Fruit fly (Drosophila melanogaster) whole organism, embryonic: ENCODE measurements around the gene CG6923.

Experiments used
- CG11504 ChIP-seq: fragments of 200-800 bp; sonication (Bioruptor generic); optimal IDR thresholded peaks from 3 replicates; lab custom pipeline; 2019; ENCODE audit warnings: missing biosample characterization, mild to moderate bottlenecking, missing genetic modification characterization, moderate library complexity
- CG16779 ChIP-seq: fragments of 200-800 bp; sonication (Bioruptor generic); IDR thresholded peaks from 2 replicates; pipeline ENCODE4 v1.3.6; 2022; ENCODE audit warnings: missing biosample characterization, missing genetic modification characterization
- CG17829 ChIP-seq: fragments of 200-800 bp; optimal IDR thresholded peaks from 2 replicates; lab custom pipeline; 2019; ENCODE audit warnings: missing biosample characterization, mild to moderate bottlenecking, missing genetic modification characterization, moderate library complexity
- CG2678 ChIP-seq: fragments of 200-800 bp; sonication (Bioruptor generic); optimal IDR thresholded peaks from 3 replicates; lab custom pipeline; 2019; ENCODE audit warnings: missing biosample characterization, mild to moderate bottlenecking, missing genetic modification characterization, moderate library complexity
- CG30403 ChIP-seq: fragments of 200-800 bp; sonication (Bioruptor generic); optimal IDR thresholded peaks from 3 replicates; lab custom pipeline; 2016; ENCODE audit warnings: missing biosample characterization, missing genetic modification characterization
- CG7357 ChIP-seq: fragments of 200-800 bp; sonication (Bioruptor generic); IDR thresholded peaks from 3 replicates; pipeline ENCODE4 v1.3.6; 2022; ENCODE audit warnings: missing biosample characterization, missing genetic modification characterization
- CG8944 ChIP-seq: fragments of 200-800 bp; sonication (Bioruptor generic); optimal IDR thresholded peaks from 3 replicates; lab custom pipeline; 2016; ENCODE audit warnings: missing biosample characterization, missing genetic modification characterization
- CG9215 ChIP-seq: fragments of 200-800 bp; sonication (Bioruptor generic); IDR thresholded peaks from 2 replicates; pipeline ENCODE4 v1.3.6; 2022; ENCODE audit warnings: missing biosample characterization, missing genetic modification characterization
- GATAe ChIP-seq: fragments of 200-800 bp; sonication (Bioruptor generic); conservative IDR thresholded peaks from 2 replicates; pipeline ENCODE4 v1.3.6; 2022; ENCODE audit warnings: missing biosample characterization, missing genetic modification characterization
- Lpt ChIP-seq: fragments of >200 bp; optimal IDR thresholded peaks from 2 replicates; lab custom pipeline; 2018; ENCODE audit warnings: missing biosample characterization, missing genetic modification characterization
- Max ChIP-seq: fragments of 200-800 bp; sonication (Bioruptor generic); optimal IDR thresholded peaks from 2 replicates; lab custom pipeline; 2016; ENCODE audit warnings: missing biosample characterization, mild to moderate bottlenecking, missing genetic modification characterization
- sens ChIP-seq: fragments of 200-800 bp; sonication (Bioruptor generic); peaks from one replicate; lab custom pipeline; 2016; ENCODE audit warnings: missing biosample characterization, missing genetic modification characterization

- TF ChIP-seq CG8944 (GFP tag; lab: Kevin White, UChicago) = no peak
- no peak for TF ChIP-seq CG2678 (tag; lab: Kevin White, UChicago)
- TF ChIP-seq CG30403 (GFP tag; lab: Kevin White, UChicago) = no peak
- TF ChIP-seq CG16779 = no peak
- TF ChIP-seq CG11504 (tag; lab: Kevin White, UChicago) = no peak
- TF ChIP-seq Lpt (GFP tag; lab: Kevin White, UChicago) = no peak
- TF ChIP-seq CG17829 (tag; lab: Kevin White, UChicago) = no peak
- TF ChIP-seq CG9215 = no peak
- no peak for TF ChIP-seq GATAe (GFP tag; lab: Robert Waterston, UW)
- TF ChIP-seq Max = no peak
- TF ChIP-seq CG7357 (GFP tag; lab: Robert Waterston, UW) = no peak
- no peak for TF ChIP-seq sens (GFP tag; lab: Kevin White, UChicago)
These were observed 334 bp upstream of the CG6923 start, which contains the start of gene CG43062 for dm6 chr3R:11750294-11750432.
